Worm (Caenorhabditis elegans): ENCODE data around the gene Y110A2AL.3.

- TF ChIP-seq him-1 (tag; optimal IDR thresholded peaks at IDR 0.05) (no peak), unc-130 (GFP tag; optimal IDR thresholded peaks at IDR 0.05) (no peak), snpc-4 (GFP tag; optimal IDR thresholded peaks at IDR 0.05) (no peak), snpc-4 (tag; optimal IDR thresholded peaks at IDR 0.05) (no peak), tlf-1 (GFP tag; optimal IDR thresholded peaks at IDR 0.05) (no peak), ama-1 (optimal IDR thresholded peaks at IDR 0.05) (no peak), ama-1 (GFP tag; optimal IDR thresholded peaks at IDR 0.05) (no peak), unc-62 (GFP tag; optimal IDR thresholded peaks at IDR 0.05) (no peak), aptf-2 (GFP tag; conservative IDR thresholded peaks at IDR 0.05) (no peak), F49E8.2 (tag; optimal IDR thresholded peaks at IDR 0.05; ENCODE audit: insufficient read depth) (no peak), ets-4 (GFP tag; optimal IDR thresholded peaks at IDR 0.05) (no peak), lin-26 (GFP tag; IDR thresholded peaks at IDR 0.05) (no peak), attf-5 (GFP tag; optimal IDR thresholded peaks at IDR 0.05) (no peak)
These were observed 1.5 kb upstream of the Y110A2AL.3 start for ce11 chrII:2865355-2865754.
